Worm (Caenorhabditis elegans) whole organism, late embryonic: ENCODE data around the gene F31F6.1.

Experiments used
- C08G9.2 ChIP-seq: sonication (generic microtip); optimal IDR thresholded peaks from 2 replicates; lab custom pipeline; 2016; ENCODE audit warnings: mild to moderate bottlenecking, missing genetic modification characterization, moderate library complexity, missing compliant biosample characterization
- C38D4.7 ChIP-seq: fragments of 200-800 bp; sonication (Bioruptor generic); optimal IDR thresholded peaks from 2 replicates; lab custom pipeline; 2018; ENCODE audit warnings: mild to moderate bottlenecking, missing genetic modification characterization, moderate library complexity, missing compliant biosample characterization
- F13H6.1 ChIP-seq: sonication (generic microtip); optimal IDR thresholded peaks from 2 replicates; lab custom pipeline; 2016; ENCODE audit warnings: missing genetic modification characterization, missing compliant biosample characterization
- K02D7.2 ChIP-seq: sonication (generic microtip); optimal IDR thresholded peaks from 2 replicates; lab custom pipeline; 2017; ENCODE audit warnings: mild to moderate bottlenecking, missing genetic modification characterization, missing compliant biosample characterization
- ahr-1 ChIP-seq: sonication (generic microtip); optimal IDR thresholded peaks from 2 replicates; lab custom pipeline; 2016; ENCODE audit warnings: missing genetic modification characterization, missing compliant biosample characterization
- ceh-18 ChIP-seq: sonication (generic microtip); optimal IDR thresholded peaks from 2 replicates; lab custom pipeline; 2016; ENCODE audit warnings: missing genetic modification characterization, missing compliant biosample characterization
- ceh-2 ChIP-seq: sonication (generic microtip); optimal IDR thresholded peaks from 2 replicates; lab custom pipeline; 2016; ENCODE audit warnings: missing genotype, missing genetic modification characterization, missing compliant biosample characterization
- ceh-24 ChIP-seq: sonication (generic microtip); optimal IDR thresholded peaks from 2 replicates; lab custom pipeline; 2016; ENCODE audit warnings: mild to moderate bottlenecking, missing genetic modification characterization, missing compliant biosample characterization
- ceh-31 ChIP-seq: sonication (generic microtip); optimal IDR thresholded peaks from 2 replicates; lab custom pipeline; 2016; ENCODE audit warnings: missing genetic modification characterization, missing compliant biosample characterization
- ceh-34 ChIP-seq: sonication (generic microtip); optimal IDR thresholded peaks from 2 replicates; lab custom pipeline; 2016; ENCODE audit warnings: mild to moderate bottlenecking, missing genetic modification characterization, missing compliant biosample characterization
- ceh-45 ChIP-seq: fragments of 200-800 bp; sonication (Bioruptor generic); IDR thresholded peaks from 2 replicates; pipeline ENCODE4 v1.3.6; 2022; ENCODE audit warnings: missing genetic modification reagents, missing genetic modification characterization, missing compliant biosample characterization
- ceh-48 ChIP-seq: sonication (generic microtip); optimal IDR thresholded peaks from 2 replicates; lab custom pipeline; 2016; ENCODE audit warnings: missing genetic modification characterization, inconsistent platforms, missing compliant biosample characterization
- elt-2 ChIP-seq: sonication (generic microtip); optimal IDR thresholded peaks from 2 replicates; lab custom pipeline; 2016; ENCODE audit warnings: missing genetic modification reagents, missing genetic modification characterization, missing compliant biosample characterization
- elt-4 ChIP-seq: sonication (generic microtip); optimal IDR thresholded peaks from 2 replicates; lab custom pipeline; 2016; ENCODE audit warnings: missing genetic modification characterization, missing compliant biosample characterization
- ets-4 ChIP-seq: sonication (generic microtip); optimal IDR thresholded peaks from 2 replicates; lab custom pipeline; 2016; ENCODE audit warnings: missing genetic modification characterization, missing compliant biosample characterization
- eyg-1 ChIP-seq: sonication (generic microtip); optimal IDR thresholded peaks from 2 replicates; lab custom pipeline; 2016; ENCODE audit warnings: missing genotype, missing genetic modification characterization, missing compliant biosample characterization
- fax-1 ChIP-seq: sonication (generic microtip); optimal IDR thresholded peaks from 2 replicates; lab custom pipeline; 2016; ENCODE audit warnings: missing genotype, missing genetic modification characterization, missing compliant biosample characterization
- fkh-10 ChIP-seq: fragments of 150-350 bp; optimal IDR thresholded peaks from 2 replicates; lab custom pipeline; 2014; ENCODE audit warnings: missing biosample characterization, missing genetic modification reagents, missing genetic modification characterization
- gmeb-2 ChIP-seq: sonication (generic microtip); optimal IDR thresholded peaks from 2 replicates; lab custom pipeline; 2016; ENCODE audit warnings: missing genetic modification characterization, inconsistent platforms, missing compliant biosample characterization
- hlh-13 ChIP-seq: fragments of 200-800 bp; sonication (Bioruptor generic); optimal IDR thresholded peaks from 2 replicates; lab custom pipeline; 2018; ENCODE audit warnings: mild to moderate bottlenecking, missing genetic modification characterization, missing compliant biosample characterization
- hlh-15 ChIP-seq: sonication (generic microtip); optimal IDR thresholded peaks from 2 replicates; lab custom pipeline; 2016; ENCODE audit warnings: missing genetic modification characterization, missing compliant biosample characterization
- hlh-30 ChIP-seq: sonication (generic microtip); optimal IDR thresholded peaks from 2 replicates; lab custom pipeline; 2017; ENCODE audit warnings: antibody characterized with exemption, missing genetic modification characterization, missing compliant biosample characterization; ENCODE audit not compliant: insufficient read depth
- hlh-6 ChIP-seq: sonication (generic microtip); optimal IDR thresholded peaks from 2 replicates; lab custom pipeline; 2016; ENCODE audit warnings: missing genotype, missing genetic modification characterization, missing compliant biosample characterization
- lim-6 ChIP-seq: sonication (generic microtip); optimal IDR thresholded peaks from 2 replicates; lab custom pipeline; 2016; ENCODE audit warnings: missing genetic modification characterization, missing compliant biosample characterization
- madf-2 ChIP-seq: sonication (generic microtip); optimal IDR thresholded peaks from 2 replicates; lab custom pipeline; 2017; ENCODE audit warnings: missing genetic modification characterization, missing compliant biosample characterization
- mec-3 ChIP-seq: sonication (generic microtip); optimal IDR thresholded peaks from 2 replicates; lab custom pipeline; 2016; ENCODE audit warnings: borderline replicate concordance, missing genetic modification characterization, missing compliant biosample characterization
- nfya-1 ChIP-seq: sonication (generic microtip); optimal IDR thresholded peaks from 2 replicates; lab custom pipeline; 2017; ENCODE audit warnings: missing genetic modification characterization, mild to moderate bottlenecking, missing compliant biosample characterization, antibody characterized with exemption, moderate library complexity
- nhr-232 ChIP-seq: sonication (generic microtip); optimal IDR thresholded peaks from 2 replicates; lab custom pipeline; 2016; ENCODE audit warnings: missing genetic modification characterization, missing compliant biosample characterization
- npax-4 ChIP-seq: sonication (generic microtip); optimal IDR thresholded peaks from 2 replicates; lab custom pipeline; 2016; ENCODE audit warnings: missing genetic modification characterization, missing compliant biosample characterization
- odd-2 ChIP-seq: sonication (generic microtip); optimal IDR thresholded peaks from 2 replicates; lab custom pipeline; 2017; ENCODE audit warnings: antibody characterized with exemption, mild to moderate bottlenecking, missing genetic modification characterization, missing compliant biosample characterization
- pag-3 ChIP-seq: sonication (generic microtip); optimal IDR thresholded peaks from 2 replicates; lab custom pipeline; 2016; ENCODE audit warnings: missing compliant biosample characterization, missing genetic modification characterization, borderline replicate concordance
- pax-1 ChIP-seq: fragments of 150-350 bp; optimal IDR thresholded peaks from 2 replicates; lab custom pipeline; 2014; ENCODE audit warnings: missing biosample characterization, missing genetic modification characterization
- pha-2 ChIP-seq: sonication (generic microtip); optimal IDR thresholded peaks from 2 replicates; lab custom pipeline; 2017; ENCODE audit warnings: mild to moderate bottlenecking, missing genetic modification characterization, missing compliant biosample characterization
- pqm-1 ChIP-seq: sonication (generic microtip); optimal IDR thresholded peaks from 2 replicates; lab custom pipeline; 2016; ENCODE audit warnings: missing genetic modification characterization, missing compliant biosample characterization
- pros-1 ChIP-seq: fragments of 150-350 bp; optimal IDR thresholded peaks from 2 replicates; lab custom pipeline; 2014; ENCODE audit warnings: missing biosample characterization, missing genetic modification reagents, missing genetic modification characterization
- ref-2 ChIP-seq: sonication (generic microtip); optimal IDR thresholded peaks from 2 replicates; lab custom pipeline; 2016; ENCODE audit warnings: missing genetic modification characterization, missing compliant biosample characterization
- rnt-1 ChIP-seq: sonication (generic microtip); optimal IDR thresholded peaks from 2 replicates; lab custom pipeline; 2016; ENCODE audit warnings: missing genetic modification characterization, missing compliant biosample characterization
- sdc-2 ChIP-seq: sonication (generic microtip); optimal IDR thresholded peaks from 2 replicates; lab custom pipeline; 2016; ENCODE audit warnings: missing genotype, missing genetic modification characterization, missing compliant biosample characterization
- syd-9 ChIP-seq: sonication (generic microtip); optimal IDR thresholded peaks from 2 replicates; lab custom pipeline; 2016; ENCODE audit warnings: mild to moderate bottlenecking, missing genetic modification characterization, moderate library complexity, missing compliant biosample characterization
- tbx-2 ChIP-seq: sonication (generic microtip); optimal IDR thresholded peaks from 2 replicates; lab custom pipeline; 2016; ENCODE audit warnings: missing genetic modification characterization, missing compliant biosample characterization
- tbx-7 ChIP-seq: sonication (generic microtip); optimal IDR thresholded peaks from 2 replicates; lab custom pipeline; 2016; ENCODE audit warnings: missing genotype, missing genetic modification characterization, missing compliant biosample characterization
- ttx-3 ChIP-seq: sonication (generic microtip); optimal IDR thresholded peaks from 2 replicates; lab custom pipeline; 2016; ENCODE audit warnings: missing genetic modification reagents, missing genetic modification characterization, missing compliant biosample characterization
- unc-42 ChIP-seq: sonication (generic microtip); optimal IDR thresholded peaks from 2 replicates; lab custom pipeline; 2016; ENCODE audit warnings: missing genotype, missing genetic modification characterization, missing compliant biosample characterization
- unc-55 ChIP-seq: sonication (generic microtip); optimal IDR thresholded peaks from 2 replicates; lab custom pipeline; 2017; ENCODE audit warnings: missing biosample characterization, missing genetic modification reagents, missing genetic modification characterization
- unc-86 ChIP-seq: sonication (generic microtip); optimal IDR thresholded peaks from 2 replicates; lab custom pipeline; 2016; ENCODE audit warnings: missing genetic modification characterization, missing compliant biosample characterization
- zip-5 ChIP-seq: sonication (generic microtip); optimal IDR thresholded peaks from 2 replicates; lab custom pipeline; 2016; ENCODE audit warnings: missing genetic modification characterization, missing compliant biosample characterization
- ztf-16 ChIP-seq: sonication (generic microtip); optimal IDR thresholded peaks from 2 replicates; lab custom pipeline; 2017; ENCODE audit warnings: missing genetic modification characterization, missing compliant biosample characterization

The F31F6.1 gene

DNA sequence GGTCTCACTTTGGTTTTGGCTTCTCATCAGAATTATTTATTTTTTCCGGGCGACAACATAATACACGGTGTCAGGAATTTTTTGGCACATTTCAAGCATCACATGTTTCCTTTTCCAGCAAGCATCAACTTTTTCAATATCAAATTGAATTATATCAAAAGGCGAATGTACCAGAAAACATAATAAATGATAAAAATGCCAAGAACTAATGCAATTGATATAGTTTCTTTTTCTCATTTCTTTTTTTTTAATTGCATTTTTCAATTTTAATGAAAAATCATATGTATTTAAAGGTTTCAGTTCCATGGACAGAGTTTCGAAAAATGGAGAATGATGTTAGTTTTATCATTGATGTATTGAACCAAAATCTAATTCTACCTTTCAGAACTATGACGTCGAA lies 36.6 kb downstream of the F31F6.1 start, which contains the start of gene dpf-2:
dpf-2 (plus strand) TSS at position 301 of the 400 bp plus-strand sequence.
- no peak for TF ChIP-seq gmeb-2
- no peak for TF ChIP-seq hlh-15 (tag; lab: Kevin White, UChicago)
- TF ChIP-seq lim-6 (tag; lab: Kevin White, UChicago) = no peak
- TF ChIP-seq unc-55 (GFP tag; lab: Kevin White, UChicago) = no peak
- no peak for TF ChIP-seq unc-86 (tag; lab: Kevin White, UChicago)
- TF ChIP-seq rnt-1 (tag; lab: Kevin White, UChicago) = no peak
- TF ChIP-seq odd-2 (tag; lab: Kevin White, UChicago) = no peak
- no peak for TF ChIP-seq C38D4.7 (GFP tag; lab: Kevin White, UChicago)
- no peak for TF ChIP-seq C08G9.2 (tag; lab: Kevin White, UChicago)
- TF ChIP-seq hlh-13 = no peak
- no peak for TF ChIP-seq tbx-2
- TF ChIP-seq K02D7.2 (tag; lab: Kevin White, UChicago) = no peak
- TF ChIP-seq nfya-1 (tag; lab: Kevin White, UChicago) = no peak
- TF ChIP-seq ceh-34 = no peak
- TF ChIP-seq hlh-30 = no peak
- TF ChIP-seq nhr-232 (tag; lab: Kevin White, UChicago) = no peak

DNA sequence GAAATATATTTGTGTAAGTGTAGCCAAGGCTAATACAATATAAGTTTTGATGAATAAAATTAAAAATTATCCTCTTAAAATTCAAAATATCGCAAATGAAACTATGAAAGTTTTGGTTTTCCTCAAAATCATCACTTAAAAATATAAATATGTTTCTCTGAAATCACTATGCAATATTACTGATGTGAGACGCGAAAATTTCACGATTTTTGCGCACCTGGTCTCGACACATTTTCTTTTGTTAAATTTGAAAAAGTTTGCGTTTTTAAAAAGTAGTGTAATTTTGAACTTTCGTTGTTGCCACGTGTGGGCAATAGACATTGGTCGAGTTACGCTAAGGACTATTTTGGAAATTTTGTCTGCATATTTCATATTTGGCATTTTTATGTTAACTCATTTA lies 39.3 kb downstream of the F31F6.1 start:
- no peak for TF ChIP-seq tbx-7 (tag; lab: Kevin White, UChicago)
- TF ChIP-seq fax-1 (tag; lab: Kevin White, UChicago) = no peak
- no peak for TF ChIP-seq unc-42 (tag; lab: Kevin White, UChicago)
- TF ChIP-seq ceh-2 (tag; lab: Kevin White, UChicago) = no peak
- TF ChIP-seq elt-2 (tag; lab: Kevin White, UChicago) = no peak
- TF ChIP-seq hlh-30 = no peak
- TF ChIP-seq elt-4 (tag; lab: Kevin White, UChicago) = no peak
- TF ChIP-seq ref-2 (tag; lab: Kevin White, UChicago) = no peak
- no peak for TF ChIP-seq rnt-1 (tag; lab: Kevin White, UChicago)
- TF ChIP-seq pqm-1 (tag; lab: Kevin White, UChicago) = no peak
- no peak for TF ChIP-seq ceh-24 (tag; lab: Kevin White, UChicago)
- TF ChIP-seq pha-2 (tag; lab: Kevin White, UChicago) = no peak
- TF ChIP-seq unc-55 (GFP tag; lab: Kevin White, UChicago) = no peak

DNA sequence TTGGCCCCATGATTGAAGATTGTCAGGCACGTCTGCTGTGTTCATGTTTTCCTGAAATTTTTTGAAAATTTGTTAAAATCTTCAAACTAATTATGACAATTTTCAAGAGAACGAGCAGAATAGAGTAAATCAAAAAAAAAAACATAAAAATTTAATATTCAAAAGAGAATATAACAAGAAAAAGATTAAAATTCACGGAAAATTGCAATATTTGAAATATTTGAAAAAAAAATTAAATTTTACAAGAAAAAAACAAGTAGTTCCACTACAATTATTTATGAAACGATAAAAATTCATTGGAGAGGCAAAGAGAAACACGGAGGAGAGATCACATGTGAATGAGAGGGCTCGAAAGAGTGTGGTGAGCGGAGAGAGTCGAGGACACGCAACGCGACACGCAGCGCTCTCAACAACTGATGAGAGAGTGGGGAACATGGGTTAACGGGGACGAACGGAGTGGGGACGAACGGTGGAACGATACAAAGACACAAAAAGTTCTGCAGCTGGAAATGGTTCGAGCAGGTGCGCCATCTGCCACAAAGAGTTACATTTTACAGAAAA lies 43.5 kb downstream of the F31F6.1 start, which contains the start of gene mbk-1:
mbk-1 (minus strand) TSS at position 51 of the 561 bp plus-strand sequence.
- TF ChIP-seq rnt-1 (tag; lab: Kevin White, UChicago) (no peak), elt-2 (tag; lab: Kevin White, UChicago) (peak; percentile 11), ceh-34 (peak; percentile 65), pag-3 (tag; lab: Kevin White, UChicago) (no peak), ceh-24 (tag; lab: Kevin White, UChicago) (no peak), ets-4 (no peak), ceh-18 (tag; lab: Kevin White, UChicago) (peak; percentile 38), zip-5 (tag; lab: Kevin White, UChicago) (no peak), F13H6.1 (no peak), C08G9.2 (tag; lab: Kevin White, UChicago) (no peak), npax-4 (tag; lab: Kevin White, UChicago) (no peak), ceh-48 (tag; lab: Kevin White, UChicago) (no peak), mec-3 (tag; lab: Kevin White, UChicago) (no peak), ceh-2 (tag; lab: Kevin White, UChicago) (peak; percentile 40), hlh-6 (tag; lab: Kevin White, UChicago) (no peak), madf-2 (tag; lab: Kevin White, UChicago) (no peak), pax-1 (no peak), nhr-232 (tag; lab: Kevin White, UChicago) (no peak), syd-9 (tag; lab: Kevin White, UChicago) (peak; percentile 8), unc-86 (tag; lab: Kevin White, UChicago) (no peak), ref-2 (tag; lab: Kevin White, UChicago) (no peak), ttx-3 (tag; lab: Kevin White, UChicago) (no peak), ceh-45 (no peak), unc-42 (tag; lab: Kevin White, UChicago) (peak; percentile 28), tbx-2 (peak; percentile 67), fkh-10 (GFP tag; lab: Kevin White, UChicago) (no peak), ahr-1 (tag; lab: Kevin White, UChicago) (no peak), ceh-31 (peak; percentile 52), eyg-1 (no peak), hlh-15 (tag; lab: Kevin White, UChicago) (no peak), pros-1 (no peak), pqm-1 (tag; lab: Kevin White, UChicago) (no peak), ztf-16 (tag; lab: Kevin White, UChicago) (no peak), sdc-2 (tag; lab: Kevin White, UChicago) (peak; percentile 76), unc-55 (GFP tag; lab: Kevin White, UChicago) (peak; percentile 78)
